Fruit fly (Drosophila melanogaster) whole organism, pupa: ENCODE measurements around the gene hwt.

Source experiments
- CG10348 ChIP-seq: fragments of 200-800 bp; sonication (Bioruptor generic); IDR thresholded peaks from 2 replicates; pipeline ENCODE4 v1.3.6; 2022; ENCODE audit warnings: missing biosample characterization, missing genetic modification characterization
- CG12605 ChIP-seq: fragments of 200-800 bp; sonication (Bioruptor generic); IDR thresholded peaks from 2 replicates; pipeline ENCODE4 v1.3.6; 2022; ENCODE audit warnings: missing biosample characterization, missing genetic modification characterization
- CG13204 ChIP-seq: fragments of 200-800 bp; sonication (Bioruptor generic); optimal IDR thresholded peaks from 2 replicates; lab custom pipeline; 2018; ENCODE audit warnings: missing biosample characterization, mild to moderate bottlenecking, missing genetic modification characterization, moderate library complexity
- CG14655 ChIP-seq: fragments of 200-800 bp; sonication (Bioruptor generic); optimal IDR thresholded peaks from 3 replicates; lab custom pipeline; 2017; ENCODE audit warnings: mild to moderate bottlenecking, missing biosample characterization, missing genetic modification reagents, missing genetic modification characterization
- CG15710 ChIP-seq: fragments of 200-800 bp; sonication (Bioruptor generic); optimal IDR thresholded peaks from 2 replicates; lab custom pipeline; 2018; ENCODE audit warnings: missing biosample characterization, mild to moderate bottlenecking, missing genetic modification characterization, moderate library complexity
- CG17806 ChIP-seq: fragments of 200-800 bp; sonication (Bioruptor generic); optimal IDR thresholded peaks from 2 replicates; lab custom pipeline; 2018; ENCODE audit warnings: missing biosample characterization, mild to moderate bottlenecking, missing genetic modification characterization, moderate library complexity
- CG32121 ChIP-seq: fragments of 200-800 bp; sonication (Bioruptor generic); IDR thresholded peaks from 2 replicates; pipeline ENCODE4 v1.3.6; 2022; ENCODE audit warnings: missing biosample characterization, missing genetic modification characterization
- CG34367 ChIP-seq: fragments of 200-800 bp; sonication (Bioruptor generic); optimal IDR thresholded peaks from 2 replicates; lab custom pipeline; 2018; ENCODE audit warnings: missing biosample characterization, mild to moderate bottlenecking, missing genetic modification characterization
- CG4496 ChIP-seq: fragments of 200-800 bp; sonication (Bioruptor generic); IDR thresholded peaks from 3 replicates; pipeline ENCODE4 v1.3.6; 2022; ENCODE audit warnings: missing biosample characterization, missing genetic modification characterization
- CG8159 ChIP-seq: fragments of 200-800 bp; sonication (Bioruptor generic); optimal IDR thresholded peaks from 3 replicates; lab custom pipeline; 2018; ENCODE audit warnings: missing biosample characterization, mild to moderate bottlenecking, missing genetic modification characterization, moderate library complexity
- CG8301 ChIP-seq: fragments of 200-800 bp; sonication (Bioruptor generic); optimal IDR thresholded peaks from 2 replicates; lab custom pipeline; 2018; ENCODE audit warnings: missing biosample characterization, mild to moderate bottlenecking, missing genetic modification characterization
- CG9948 ChIP-seq: fragments of 200-800 bp; sonication (Bioruptor generic); optimal IDR thresholded peaks from 2 replicates; lab custom pipeline; 2018; ENCODE audit warnings: missing biosample characterization, mild to moderate bottlenecking, missing genetic modification characterization, moderate library complexity
- D1 ChIP-seq: fragments of 200-800 bp; sonication (Bioruptor generic); optimal IDR thresholded peaks from 2 replicates; lab custom pipeline; 2018; ENCODE audit warnings: missing biosample characterization, mild to moderate bottlenecking, missing genetic modification characterization, moderate library complexity
- EcR ChIP-seq: fragments of 200-800 bp; sonication (Bioruptor generic); optimal IDR thresholded peaks from 3 replicates; lab custom pipeline; 2019; ENCODE audit warnings: missing biosample characterization, missing genetic modification characterization, mild to moderate bottlenecking, moderate library complexity, missing genetic modification reagents
- Ets98B ChIP-seq: fragments of 200-800 bp; sonication (Bioruptor generic); IDR thresholded peaks from 2 replicates; pipeline ENCODE4 v1.3.6; 2022; ENCODE audit warnings: missing biosample characterization, missing genetic modification characterization
- Pif1A ChIP-seq: fragments of 200-800 bp; sonication (Bioruptor generic); optimal IDR thresholded peaks from 3 replicates; lab custom pipeline; 2016; ENCODE audit warnings: missing biosample characterization, missing genetic modification characterization
- Pif1B ChIP-seq: fragments of 200-800 bp; sonication (Bioruptor generic); optimal IDR thresholded peaks from 3 replicates; lab custom pipeline; 2016; ENCODE audit warnings: missing biosample characterization, missing genetic modification characterization
- Snoo ChIP-seq: fragments of 200-800 bp; sonication (Bioruptor generic); optimal IDR thresholded peaks from 3 replicates; lab custom pipeline; 2017; ENCODE audit warnings: missing biosample characterization, mild to moderate bottlenecking, missing genetic modification characterization, inconsistent platforms
- fd96Ca ChIP-seq: fragments of 200-800 bp; sonication (Bioruptor generic); IDR thresholded peaks from 3 replicates; pipeline ENCODE4 v1.3.6; 2022; ENCODE audit warnings: missing biosample characterization, missing genetic modification characterization
- gl ChIP-seq: fragments of 200-800 bp; sonication (Bioruptor generic); optimal IDR thresholded peaks from 2 replicates; lab custom pipeline; 2018; ENCODE audit warnings: missing biosample characterization, mild to moderate bottlenecking, missing genetic modification characterization
- rn ChIP-seq: fragments of 200-800 bp; sonication (Bioruptor generic); IDR thresholded peaks from 2 replicates; pipeline ENCODE4 v1.3.6; 2022; ENCODE audit warnings: missing biosample characterization, missing genetic modification characterization

hwt gene

DNA sequence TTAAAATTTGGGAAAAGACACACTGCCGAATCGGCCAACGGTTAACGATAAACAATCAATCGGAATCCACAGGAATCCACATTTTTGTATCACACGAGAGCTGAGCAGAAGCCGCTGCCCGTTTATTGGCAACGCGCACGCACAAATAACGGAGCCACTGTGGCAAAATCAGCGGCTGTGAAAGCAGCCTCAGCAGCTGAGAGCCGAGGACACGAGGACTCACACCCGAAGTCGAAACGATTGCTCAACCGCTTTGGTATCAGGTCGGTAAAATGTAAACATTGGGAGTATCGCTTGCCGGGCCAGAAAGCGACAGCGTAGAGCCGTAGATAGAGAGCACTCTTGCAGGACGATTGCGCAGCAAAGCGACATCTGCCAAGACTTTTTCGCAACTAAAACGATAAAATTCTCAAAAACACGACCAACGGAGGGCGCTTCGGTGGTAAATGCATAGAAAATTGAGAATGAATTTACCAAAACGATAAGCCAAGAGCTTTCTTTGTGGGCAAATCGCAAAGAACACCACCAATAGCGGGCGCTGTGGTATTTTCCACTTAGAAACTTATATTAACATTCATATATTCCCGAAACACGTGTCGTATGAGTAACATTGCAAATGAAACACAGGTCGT, at the start of gene hwt:
hwt (minus strand) TSS at position 161 of the 632 bp plus-strand sequence.
- TF ChIP-seq CG12605: no peak
- no peak for TF ChIP-seq fd96Ca (GFP tag; lab: Robert Waterston, UW)

DNA sequence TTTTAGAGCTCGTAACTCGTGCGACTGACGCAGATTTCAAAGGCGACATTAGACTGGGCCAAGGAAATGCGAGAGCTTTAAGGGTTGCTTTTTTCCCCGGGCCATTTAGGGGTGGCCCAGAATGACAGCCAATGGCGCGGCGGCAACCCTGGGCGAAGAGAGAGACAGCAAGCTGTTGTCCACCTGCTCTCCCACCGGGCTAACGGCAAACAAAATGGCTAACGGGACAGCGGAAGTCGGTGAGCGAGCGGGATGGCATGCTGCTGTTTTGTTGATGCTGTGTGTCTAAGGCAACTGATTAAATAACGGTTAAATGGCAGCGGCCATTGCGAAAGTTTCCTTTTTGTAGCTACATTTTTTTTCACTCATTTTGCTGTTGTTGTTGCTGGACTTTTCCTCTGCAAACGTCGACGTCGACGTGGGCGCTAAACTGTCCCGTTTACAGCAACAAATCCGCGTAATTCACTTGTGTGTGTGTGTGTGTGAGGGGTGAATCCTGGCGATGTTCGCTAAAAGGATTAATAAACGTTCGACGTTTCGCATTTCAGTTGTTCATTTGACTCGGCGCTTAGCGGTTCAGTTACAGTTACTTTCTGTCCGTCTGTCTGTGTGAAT, 47.6 kb upstream of the hwt start, which contains the start of gene CG11085:
CG11085 (plus strand) TSS at position 565 of the 615 bp plus-strand sequence.
- TF ChIP-seq CG34367 (tag; lab: Kevin White, UChicago) (no peak), Snoo (tag; lab: Kevin White, UChicago) (no peak), rn (no peak), D1 (no peak), CG15710 (no peak), CG8159 (tag; lab: Kevin White, UChicago) (no peak), CG32121 (GFP tag; lab: Robert Waterston, UW) (no peak), CG17806 (tag; lab: Kevin White, UChicago) (no peak), fd96Ca (GFP tag; lab: Robert Waterston, UW) (no peak), CG13204 (GFP tag; lab: Kevin White, UChicago) (no peak), CG10348 (GFP tag; lab: Robert Waterston, UW) (no peak), CG4496 (no peak)
- TF ChIP-seq, all 21 proteins: peak for 0

DNA sequence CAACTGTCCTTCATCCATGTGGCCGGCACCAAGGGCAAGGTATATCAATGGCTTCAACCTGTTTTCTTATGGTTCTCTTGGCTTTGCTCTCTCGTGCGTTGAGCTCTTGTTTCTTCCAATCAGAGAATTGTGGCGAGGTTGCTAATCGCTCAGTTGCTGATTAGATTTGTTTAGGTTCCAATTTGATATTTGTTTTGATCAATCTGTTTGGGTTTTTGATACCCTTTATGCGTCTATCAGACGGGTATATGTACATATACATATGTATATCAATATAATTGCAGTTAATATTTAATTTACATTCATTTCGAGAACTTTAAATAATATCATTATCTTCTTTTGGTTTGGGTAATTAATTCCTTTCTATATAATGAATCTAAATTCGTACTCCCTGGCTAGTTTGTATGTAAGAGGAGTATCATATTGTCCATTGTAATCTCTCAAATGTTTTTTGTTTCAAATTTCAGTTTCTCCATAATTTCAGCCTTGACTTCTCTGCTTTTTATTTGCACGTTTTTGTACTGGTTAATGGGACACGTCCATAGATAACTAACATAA, 45.1 kb upstream of the hwt start:
- TF ChIP-seq CG14655 (GFP tag; lab: Kevin White, UChicago): no peak
- TF ChIP-seq CG12605: no peak
- TF ChIP-seq CG34367 (tag; lab: Kevin White, UChicago): no peak
- TF ChIP-seq CG8301 (tag; lab: Kevin White, UChicago): no peak
- TF ChIP-seq Snoo (tag; lab: Kevin White, UChicago): no peak
- no peak for TF ChIP-seq EcR (GFP tag; lab: Kevin White, UChicago)
- TF ChIP-seq CG32121 (GFP tag; lab: Robert Waterston, UW): no peak
- no peak for TF ChIP-seq Pif1A (GFP tag; lab: Kevin White, UChicago)
- TF ChIP-seq CG15710: no peak
- TF ChIP-seq CG8159 (tag; lab: Kevin White, UChicago): no peak
- TF ChIP-seq CG4496: no peak
- TF ChIP-seq fd96Ca (GFP tag; lab: Robert Waterston, UW): no peak
- no peak for TF ChIP-seq CG9948
- TF ChIP-seq rn: no peak
- TF ChIP-seq CG13204 (GFP tag; lab: Kevin White, UChicago): no peak
- TF ChIP-seq, all 21 proteins: peak for 0

DNA sequence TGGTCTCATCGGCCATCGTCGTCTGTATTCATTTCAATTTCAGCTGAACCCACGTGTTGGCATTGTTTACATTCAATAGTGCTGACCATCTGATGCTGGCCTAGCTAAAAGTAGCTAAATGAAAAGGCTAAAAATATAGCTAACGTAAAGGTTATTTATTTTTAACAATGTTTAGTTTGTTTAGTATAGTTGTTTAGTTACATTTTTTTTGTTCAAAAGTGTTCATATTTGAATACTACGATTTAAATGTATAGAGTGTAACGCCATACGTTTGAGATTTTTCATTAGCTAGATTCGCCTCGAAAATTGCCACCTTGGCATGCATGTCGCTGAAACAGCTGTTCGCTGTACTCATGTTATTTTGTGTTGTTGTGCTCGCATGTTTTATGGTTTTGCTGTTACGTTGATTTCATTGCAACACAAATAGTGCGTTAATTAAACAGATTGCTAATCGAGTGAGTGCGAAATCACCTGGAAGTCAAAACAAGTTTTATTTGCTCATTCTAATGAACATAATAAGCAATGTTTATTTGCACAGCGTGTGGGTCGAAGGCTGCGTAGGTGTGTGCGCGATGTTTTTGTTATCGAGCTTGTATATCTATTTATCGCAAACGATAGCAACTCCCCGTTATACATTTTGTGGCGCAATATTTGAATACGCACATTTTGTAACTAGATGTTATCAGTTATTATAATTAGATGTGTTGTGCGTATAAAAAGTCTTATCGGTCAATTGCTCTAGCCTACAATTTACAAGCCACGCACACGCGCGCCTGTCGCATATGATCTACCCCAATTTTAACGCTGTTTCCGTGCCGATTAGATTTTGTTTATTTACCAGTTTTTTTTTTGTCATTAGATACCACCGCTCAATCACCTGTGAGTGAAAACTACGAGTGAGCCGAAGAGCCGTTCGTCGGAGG, 43.5 kb upstream of the hwt start, which contains the start of the genes CG1463 and Fpgs1:
CG1463 (minus strand) TSS at position 132 of the 923 bp plus-strand sequence.
Fpgs1 (plus strand) TSS at position 332 of the 923 bp plus-strand sequence.
- peak; percentile 35 for TF ChIP-seq EcR (GFP tag; lab: Kevin White, UChicago)
- TF ChIP-seq CG14655 (GFP tag; lab: Kevin White, UChicago): no peak
- TF ChIP-seq CG15710: peak; percentile 37
- peak; percentile 38; the same call in 1 of the 2 replicates for TF ChIP-seq CG32121 (GFP tag; lab: Robert Waterston, UW)
- no peak for TF ChIP-seq CG8159 (tag; lab: Kevin White, UChicago)

DNA sequence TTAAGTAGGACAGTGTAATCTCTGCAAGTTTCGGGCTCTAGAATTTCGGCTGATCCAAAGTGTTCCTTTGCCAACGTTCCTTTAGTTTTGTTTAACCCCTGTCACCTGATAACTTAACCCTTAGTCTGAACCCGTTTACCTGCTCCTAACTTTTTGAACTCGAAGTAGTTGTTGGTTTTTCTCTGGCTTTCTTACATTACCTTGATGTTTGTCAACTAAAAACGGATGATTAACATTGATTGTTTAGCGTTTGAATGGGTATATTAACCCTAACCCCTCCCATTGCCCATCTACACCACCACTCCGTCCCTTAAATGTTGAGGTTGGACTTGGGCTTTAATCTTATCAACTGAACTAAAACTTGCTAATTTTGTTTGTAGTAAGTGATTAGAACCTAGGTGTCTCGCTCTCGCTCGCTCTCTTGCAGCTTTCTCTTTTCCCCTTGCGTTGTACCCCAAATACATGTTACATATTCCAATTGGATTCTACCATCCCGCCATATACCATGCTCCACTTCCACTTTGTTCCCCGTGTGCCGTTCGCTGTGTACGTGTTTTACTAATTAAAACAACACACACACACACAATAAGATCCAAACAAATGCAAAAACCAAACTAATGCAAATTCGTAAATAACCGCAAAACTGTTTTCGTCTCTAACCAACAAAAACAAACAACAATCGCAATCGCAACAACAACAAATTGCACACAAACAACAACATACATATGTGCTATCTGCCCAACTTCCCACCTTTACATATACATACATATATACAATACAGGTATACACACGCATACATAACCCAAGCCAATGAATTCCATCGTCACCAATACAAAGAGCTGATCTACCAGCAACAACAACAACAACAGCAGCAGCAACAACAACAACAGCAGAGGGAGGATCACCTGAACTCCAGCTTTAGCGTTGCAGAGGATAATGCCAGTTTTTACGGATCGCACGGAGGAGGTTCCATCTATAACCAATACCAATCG, 32.8 kb upstream of the hwt start:
- no peak for TF ChIP-seq D1
- TF ChIP-seq, all 21 proteins: peak for 0

DNA sequence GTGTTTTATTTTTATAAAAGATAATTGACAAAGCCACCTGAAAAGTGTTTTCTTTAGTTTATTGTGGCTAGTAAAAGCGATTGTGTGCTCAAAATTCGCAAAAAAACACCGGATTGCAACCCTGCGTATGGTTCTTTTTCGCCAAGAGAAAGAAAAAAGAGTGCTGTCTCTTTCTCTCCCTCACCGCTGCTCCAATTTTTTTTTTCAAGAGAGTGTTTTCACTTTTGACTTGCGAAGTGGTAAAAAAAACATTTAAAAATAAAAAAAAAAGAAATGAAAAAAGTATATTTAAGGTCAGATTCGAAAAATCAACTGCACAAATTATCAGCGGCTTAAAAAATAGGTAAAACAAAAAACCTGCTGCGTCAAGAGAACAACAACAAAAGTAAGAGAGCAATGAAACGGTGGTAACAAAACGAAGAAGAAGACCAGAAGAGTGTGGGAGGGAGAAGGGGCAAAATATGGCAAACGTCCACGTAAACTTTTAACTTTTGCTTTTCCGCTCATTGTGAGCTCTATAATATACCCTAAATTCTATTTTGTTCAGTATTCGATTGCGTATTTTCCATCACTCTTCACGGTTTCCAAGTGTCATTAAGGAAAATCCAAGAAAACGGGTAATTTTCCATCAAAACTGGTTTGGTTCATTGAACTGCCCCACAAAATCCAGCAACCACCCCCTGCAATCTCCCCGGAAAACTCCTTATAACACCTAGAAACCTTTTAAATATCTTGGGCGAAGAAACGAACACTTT, 28.3 kb upstream of the hwt start:
- TF ChIP-seq CG9948 (peak; percentile 10), fd96Ca (GFP tag; lab: Robert Waterston, UW) (no peak), CG12605 (peak; percentile 41; the same call in 1 of the 2 replicates), gl (tag; lab: Kevin White, UChicago) (no peak), rn (no peak), CG13204 (GFP tag; lab: Kevin White, UChicago) (no peak), Pif1A (GFP tag; lab: Kevin White, UChicago) (no peak), CG17806 (tag; lab: Kevin White, UChicago) (no peak), Ets98B (GFP tag; lab: Robert Waterston, UW) (peak; percentile 53), CG15710 (peak; percentile 13), CG4496 (no peak; the same call in 2 of the 3 replicates), CG10348 (GFP tag; lab: Robert Waterston, UW) (no peak), CG34367 (tag; lab: Kevin White, UChicago) (no peak), D1 (no peak), Snoo (tag; lab: Kevin White, UChicago) (peak; percentile 76), CG8159 (tag; lab: Kevin White, UChicago) (no peak), CG32121 (GFP tag; lab: Robert Waterston, UW) (0 out of 2 replicates have a peak, but pooled peaks have one; percentile 22), EcR (GFP tag; lab: Kevin White, UChicago) (peak; percentile 92), CG14655 (GFP tag; lab: Kevin White, UChicago) (no peak), Pif1B (GFP tag; lab: Kevin White, UChicago) (peak; percentile 74), CG8301 (tag; lab: Kevin White, UChicago) (no peak)
